Worm (Caenorhabditis elegans) whole organism, young adult: ENCODE measurements around the gene R05G9.3.

ENCODE experiments used
- ZK185.1 ChIP-seq: sonication (generic microtip); optimal IDR thresholded peaks from 2 replicates; lab custom pipeline; 2016; ENCODE audit warnings: mild to moderate bottlenecking, missing genetic modification characterization, missing compliant biosample characterization; ENCODE audit not compliant: poor library complexity, severe bottlenecking
- ama-1 ChIP-seq, 3 experiments: fragments of 150-350 bp in 1 of 3; sonication (generic microtip) in 2 of 3; optimal IDR thresholded peaks; 2 replicates each; lab custom pipeline; 2014 to 2018; ENCODE audit warnings: missing biosample characterization in 2 of 3, missing genetic modification characterization in 2 of 3, missing genetic modification reagents in 2 of 3
- aptf-3 ChIP-seq: fragments of 200-800 bp; sonication (Bioruptor generic); IDR thresholded peaks from 2 replicates; pipeline ENCODE4 v1.3.6; 2022; ENCODE audit warnings: missing genetic modification characterization, missing compliant biosample characterization
- atf-7 ChIP-seq: sonication (generic microtip); optimal IDR thresholded peaks from 2 replicates; lab custom pipeline; 2017; ENCODE audit warnings: mild to moderate bottlenecking, missing genetic modification characterization, missing compliant biosample characterization
- ceh-27 ChIP-seq: fragments of 200-800 bp; sonication (Bioruptor generic); optimal IDR thresholded peaks from 2 replicates; lab custom pipeline; 2018; ENCODE audit warnings: mild to moderate bottlenecking, missing genetic modification characterization, moderate library complexity, missing compliant biosample characterization
- dpl-1 ChIP-seq: fragments of 150-350 bp; optimal IDR thresholded peaks from 2 replicates; lab custom pipeline; 2014; ENCODE audit warnings: missing biosample characterization, missing genetic modification reagents, missing genetic modification characterization
- him-1 ChIP-seq: sonication (generic microtip); optimal IDR thresholded peaks from 2 replicates; lab custom pipeline; 2016; ENCODE audit warnings: missing genotype, missing genetic modification reagents, missing genetic modification characterization, missing compliant biosample characterization
- hmg-20 ChIP-seq: fragments of 200-800 bp; sonication (Bioruptor generic); IDR thresholded peaks from 2 replicates; pipeline ENCODE4 v1.3.6; 2022; ENCODE audit warnings: missing genetic modification reagents, missing genetic modification characterization, missing compliant biosample characterization
- hsf-1 ChIP-seq: fragments of 200-800 bp; sonication (Bioruptor generic); IDR thresholded peaks from 2 replicates; pipeline ENCODE4 v1.3.6; 2022; ENCODE audit warnings: missing genetic modification reagents, missing genetic modification characterization, missing compliant biosample characterization
- let-607 ChIP-seq, 2 experiments: fragments of 200-800 bp in 1 of 2; sonication (Bioruptor generic) in 1 of 2; sonication (generic microtip) in 1 of 2; optimal IDR thresholded peaks; 2 replicates each; lab custom pipeline; 2016 to 2018; ENCODE audit warnings: mild to moderate bottlenecking in 2 of 2, missing compliant biosample characterization in 2 of 2, missing genetic modification characterization in 2 of 2, moderate library complexity in 2 of 2, missing genotype in 1 of 2
- nfya-1 ChIP-seq: sonication (generic microtip); optimal IDR thresholded peaks from 2 replicates; lab custom pipeline; 2017; ENCODE audit warnings: antibody characterized with exemption, missing compliant biosample characterization, missing genetic modification characterization, borderline replicate concordance; ENCODE audit not compliant: insufficient read depth
- sdz-38 ChIP-seq: sonication (generic microtip); optimal IDR thresholded peaks from 2 replicates; lab custom pipeline; 2016; ENCODE audit warnings: missing genotype, missing genetic modification characterization, missing compliant biosample characterization
- unc-62 ChIP-seq: fragments of 150-350 bp; optimal IDR thresholded peaks from 2 replicates; lab custom pipeline; 2014; ENCODE audit warnings: missing biosample characterization, missing genetic modification reagents, missing genetic modification characterization

- TF ChIP-seq atf-7 (tag; lab: Kevin White, UChicago) = no peak
- no peak for TF ChIP-seq hsf-1 (GFP tag; lab: Robert Waterston, UW)
- TF ChIP-seq ceh-27 = no peak
- no peak for TF ChIP-seq him-1 (tag; lab: Kevin White, UChicago)
- TF ChIP-seq ZK185.1 (tag; lab: Kevin White, UChicago) = no peak
- TF ChIP-seq let-607 (tag; optimal IDR thresholded peaks at IDR 0.05; lab: Kevin White, UChicago) = no peak
- no peak for TF ChIP-seq ama-1 (optimal IDR thresholded peaks at IDR 0.05; lab: Kevin White, UChicago)
- TF ChIP-seq ama-1 (GFP tag; optimal IDR thresholded peaks at IDR 0.05; lab: Kevin White, UChicago) = no peak
- TF ChIP-seq dpl-1 = no peak
- TF ChIP-seq sdz-38 (tag; lab: Kevin White, UChicago) = no peak
- no peak for TF ChIP-seq unc-62 (GFP tag; lab: Kevin White, UChicago)
- no peak for TF ChIP-seq hmg-20
- no peak for TF ChIP-seq aptf-3 (GFP tag; lab: Robert Waterston, UW)
- no peak for TF ChIP-seq nfya-1
Observed at ce11 chrII:6513911-6514310, 12.6 kb upstream of the R05G9.3 start, which contains the start of gene R05G9R.1.
